Worm (Caenorhabditis elegans) whole organism, L3 larva: Measurements from ENCODE around the gene ZK1098.12.

Experiments
- fkh-2 ChIP-seq: fragments of 150-350 bp; optimal IDR thresholded peaks from 2 replicates; lab custom pipeline; 2014; ENCODE audit warnings: missing biosample characterization, missing genetic modification reagents, missing genetic modification characterization
- nfya-1 ChIP-seq: sonication (generic microtip); optimal IDR thresholded peaks from 2 replicates; lab custom pipeline; 2017; ENCODE audit warnings: missing genetic modification characterization, mild to moderate bottlenecking, missing compliant biosample characterization, antibody characterized with exemption, moderate library complexity; ENCODE audit not compliant: insufficient read depth
- nhr-11 ChIP-seq: fragments of 150-350 bp; optimal IDR thresholded peaks from 2 replicates; lab custom pipeline; 2014; ENCODE audit warnings: missing biosample characterization, missing genetic modification characterization
- nhr-237 ChIP-seq: fragments of 150-350 bp; optimal IDR thresholded peaks from 2 replicates; lab custom pipeline; 2014; ENCODE audit warnings: missing biosample characterization, missing genetic modification characterization
- pha-4 ChIP-seq: fragments of 150-350 bp; optimal IDR thresholded peaks from 2 replicates; lab custom pipeline; 2014; ENCODE audit warnings: missing biosample characterization, missing genetic modification reagents, missing genetic modification characterization
- pqm-1 ChIP-seq: fragments of 150-350 bp; optimal IDR thresholded peaks from 2 replicates; lab custom pipeline; 2017; ENCODE audit warnings: missing biosample characterization, missing genetic modification characterization, inconsistent platforms
- ztf-4 ChIP-seq: fragments of 150-350 bp; optimal IDR thresholded peaks from 2 replicates; lab custom pipeline; 2014; ENCODE audit warnings: missing biosample characterization, missing genetic modification characterization

- TF ChIP-seq ztf-4 (tag; lab: Kevin White, UChicago) (no peak), pqm-1 (no peak), nhr-11 (no peak), nhr-237 (tag; lab: Kevin White, UChicago) (no peak), fkh-2 (tag; lab: Kevin White, UChicago) (no peak), nfya-1 (tag; lab: Kevin White, UChicago) (no peak), pha-4 (tag; lab: Kevin White, UChicago) (no peak)
Measured at ce11 chrIII:9559381-9559881, 14.5 kb downstream of the ZK1098.12 start, which contains the start of gene C48B4.7.
